Fruit fly (Drosophila melanogaster): Measurements from ENCODE around the gene CG1812.
A peak's percentile ranks its signal among the peaks of the same experiment; 100 is the strongest.

Gene CG1812

DNA sequence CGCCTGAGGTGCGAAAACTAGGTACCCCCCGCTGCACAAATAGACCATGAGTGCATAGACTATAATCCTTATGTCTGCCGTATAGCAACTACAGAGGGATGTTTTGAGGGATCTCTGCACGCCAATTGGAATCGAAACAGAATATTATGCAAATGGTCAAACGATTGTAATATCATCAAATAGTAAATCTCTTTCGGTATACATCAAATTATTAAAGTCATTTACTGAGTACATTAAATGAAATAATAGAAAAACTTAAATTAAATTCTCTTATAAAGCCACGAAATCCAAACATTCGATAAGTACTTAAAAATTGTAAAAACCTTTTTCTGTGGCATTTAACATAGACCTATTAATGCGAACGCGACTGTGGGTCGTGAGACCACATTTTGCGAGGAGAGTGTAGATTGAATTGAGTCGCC, 22.6 kb upstream of the CG1812 start (continued):
- TF ChIP-seq nerfin-2 (GFP tag; IDR thresholded peaks at IDR 0.05; ENCODE audit: partially characterized antibody) (no peak), CG17802 (tag; optimal IDR thresholded peaks at IDR 0.05) (no peak), Ada2b (GFP tag; IDR thresholded peaks at IDR 0.05) (no peak), ems (GFP tag; optimal IDR thresholded peaks at IDR 0.05) (peak; percentile 40), CG31365 (tag; optimal IDR thresholded peaks at IDR 0.05) (no peak), CG9932 (GFP tag; IDR thresholded peaks at IDR 0.05) (peak; percentile 42; the same call in 1 of the 2 replicates), CG13123 (GFP tag; optimal IDR thresholded peaks at IDR 0.05) (no peak), BtbVII (GFP tag; optimal IDR thresholded peaks at IDR 0.05) (peak; percentile 59), CG14965 (GFP tag; optimal IDR thresholded peaks at IDR 0.05; ENCODE audit: borderline replicate concordance) (no peak), nerfin-1 (tag; optimal IDR thresholded peaks at IDR 0.05) (peak; percentile 67), sisA (GFP tag; IDR thresholded peaks at IDR 0.05) (0 out of 2 replicates have a peak, but pooled peaks have one; percentile 32), CG10209 (GFP tag; optimal IDR thresholded peaks at IDR 0.05) (peak; percentile 58), Ptx1 (GFP tag; IDR thresholded peaks at IDR 0.05) (peak; percentile 51), nom (GFP tag; optimal IDR thresholded peaks at IDR 0.05) (peak; percentile 50), H15 (GFP tag; IDR thresholded peaks at IDR 0.05) (peak; percentile 10; the same call in 1 of the 3 replicates), sima (GFP tag; optimal IDR thresholded peaks at IDR 0.05) (no peak), CG30431 (GFP tag; optimal IDR thresholded peaks at IDR 0.05) (peak; percentile 44), CG13287 (GFP tag; IDR thresholded peaks at IDR 0.05; ENCODE audit: partially characterized antibody) (no peak), HLHmδ (GFP tag; optimal IDR thresholded peaks at IDR 0.05) (no peak), Hr3 (GFP tag; optimal IDR thresholded peaks at IDR 0.05) (peak; percentile 43), CG7556 (GFP tag; optimal IDR thresholded peaks at IDR 0.05) (peak; percentile 82), dmrt11E (tag; optimal IDR thresholded peaks at IDR 0.05) (peak; percentile 66), nau (GFP tag; optimal IDR thresholded peaks at IDR 0.05) (peak; percentile 69), CG15073 (GFP tag; optimal IDR thresholded peaks at IDR 0.05) (peak; percentile 28), CG12391 (tag; optimal IDR thresholded peaks at IDR 0.05) (peak; percentile 65), NFAT (GFP tag; IDR thresholded peaks at IDR 0.05) (no peak), fd102C (GFP tag; optimal IDR thresholded peaks at IDR 0.05) (no peak), croc (GFP tag; conservative IDR thresholded peaks at IDR 0.05) (peak; percentile 18; the same call in 1 of the 3 replicates), pnt (GFP tag; optimal IDR thresholded peaks at IDR 0.05) (no peak), org-1 (GFP tag; optimal IDR thresholded peaks at IDR 0.05) (peak; percentile 54), NfI (GFP tag; optimal IDR thresholded peaks at IDR 0.05) (peak; percentile 15), CG14667 (GFP tag; IDR thresholded peaks at IDR 0.05) (no peak), NC2β (GFP tag; optimal IDR thresholded peaks at IDR 0.05) (no peak)

DNA sequence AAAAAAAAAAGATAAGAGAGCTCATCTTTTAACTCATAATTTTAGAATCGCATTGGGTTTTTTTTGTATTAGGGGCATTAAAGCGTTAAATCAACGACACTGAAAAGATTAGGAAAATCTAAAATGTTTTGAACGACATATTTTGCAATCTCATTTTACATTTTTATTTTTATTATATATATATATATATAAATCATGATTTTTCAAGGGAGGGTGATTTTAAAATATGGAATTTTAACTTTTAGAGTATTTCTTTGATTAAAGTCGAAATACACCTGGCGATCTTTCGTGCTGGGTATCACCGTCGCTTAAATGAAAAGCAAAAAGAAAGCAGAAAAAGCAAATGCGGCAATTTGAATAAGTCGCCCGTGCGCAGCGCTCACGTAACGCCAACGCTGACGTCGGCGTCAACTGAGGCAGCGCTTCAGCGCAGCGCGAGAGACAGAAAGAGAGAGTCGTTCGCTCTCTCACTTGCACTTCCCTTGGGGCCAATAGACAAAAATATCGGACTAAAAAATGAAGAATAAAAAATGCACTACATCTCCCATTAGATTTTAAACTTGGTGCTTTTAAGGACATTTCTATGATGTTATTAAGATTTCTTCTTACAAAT, 21.9 kb upstream of the CG1812 start:
- TF ChIP-seq Hr3 (GFP tag; optimal IDR thresholded peaks at IDR 0.05) (peak; percentile 14), Abd-B (GFP tag; optimal IDR thresholded peaks at IDR 0.05) (peak; percentile 3), Adf1 (GFP tag; IDR thresholded peaks at IDR 0.05) (peak; percentile 90), CG3847 (GFP tag; IDR thresholded peaks at IDR 0.05) (no peak), grau (tag; optimal IDR thresholded peaks at IDR 0.05) (peak; percentile 10), Pdp1 (GFP tag; optimal IDR thresholded peaks at IDR 0.05) (peak in 1 of 2 experiments; percentile 85), lov (optimal IDR thresholded peaks at IDR 0.05) (no peak), lov (GFP tag; IDR thresholded peaks at IDR 0.05) (0 out of 3 replicates have a peak, but pooled peaks have one; percentile 36), gem (tag; optimal IDR thresholded peaks at IDR 0.05) (peak; percentile 49), bsh (GFP tag; optimal IDR thresholded peaks at IDR 0.05) (peak in 1 of 2 experiments; percentile 10), Trl (optimal IDR thresholded peaks at IDR 0.05) (peak; percentile 2 to 15), Trl (GFP tag; optimal IDR thresholded peaks at IDR 0.05) (no peak), Sox102F (GFP tag; optimal IDR thresholded peaks at IDR 0.05) (peak; percentile 68), vvl (GFP tag; IDR thresholded peaks at IDR 0.05) (peak; percentile 22; the same call in 1 of the 2 replicates), dmrt11E (tag; optimal IDR thresholded peaks at IDR 0.05) (no peak), D19B (GFP tag; optimal IDR thresholded peaks at IDR 0.05) (peak; percentile 55), CG1832 (GFP tag; optimal IDR thresholded peaks at IDR 0.05) (peak; percentile 68), Ets97D (GFP tag; optimal IDR thresholded peaks at IDR 0.05) (no peak), Ssrp (tag; optimal IDR thresholded peaks at IDR 0.05) (peak; percentile 33), nom (GFP tag; optimal IDR thresholded peaks at IDR 0.05) (no peak)
